Fruit fly (Drosophila melanogaster) whole organism, prepupa: ENCODE measurements around the gene CG17650.

Experiments
- CG11762 ChIP-seq: fragments of 200-800 bp; sonication (Bioruptor generic); optimal IDR thresholded peaks from 3 replicates; lab custom pipeline; 2016; ENCODE audit warnings: missing biosample characterization, missing genetic modification characterization; ENCODE audit not compliant: insufficient read depth
- CG1621 ChIP-seq: fragments of 200-800 bp; sonication (Bioruptor generic); optimal IDR thresholded peaks from 3 replicates; lab custom pipeline; 2018; ENCODE audit warnings: missing biosample characterization, mild to moderate bottlenecking, missing genetic modification characterization
- CG32006 ChIP-seq: fragments of 200-800 bp; sonication (Bioruptor generic); optimal IDR thresholded peaks from 3 replicates; lab custom pipeline; 2017; ENCODE audit warnings: missing biosample characterization, mild to moderate bottlenecking, missing genetic modification characterization
- CG6854 ChIP-seq: fragments of 200-800 bp; sonication (Bioruptor generic); optimal IDR thresholded peaks from 2 replicates; lab custom pipeline; 2017; ENCODE audit warnings: missing biosample characterization, mild to moderate bottlenecking, missing genetic modification characterization
- Ets96B ChIP-seq: fragments of 200-800 bp; optimal IDR thresholded peaks from 2 replicates; lab custom pipeline; 2019; ENCODE audit warnings: missing biosample characterization, mild to moderate bottlenecking, missing genetic modification characterization, moderate library complexity
- OdsH ChIP-seq: fragments of 200-800 bp; sonication (Bioruptor generic); optimal IDR thresholded peaks from 3 replicates; lab custom pipeline; 2016; ENCODE audit warnings: missing biosample characterization, missing genetic modification characterization
- Sox102F ChIP-seq: fragments of 200-800 bp; sonication (Bioruptor generic); optimal IDR thresholded peaks from 2 replicates; lab custom pipeline; 2016; ENCODE audit warnings: missing biosample characterization, mild to moderate bottlenecking, missing genetic modification characterization
- dac ChIP-seq: fragments of 200-800 bp; sonication (Bioruptor generic); optimal IDR thresholded peaks from 2 replicates; lab custom pipeline; 2017; ENCODE audit warnings: missing biosample characterization, mild to moderate bottlenecking, missing genetic modification characterization
- fkh ChIP-seq: fragments of 200-800 bp; sonication (Bioruptor generic); optimal IDR thresholded peaks from 3 replicates; lab custom pipeline; 2017; ENCODE audit warnings: missing biosample characterization, mild to moderate bottlenecking, missing genetic modification characterization, moderate library complexity
- lz ChIP-seq: fragments of 200-800 bp; sonication (Bioruptor generic); optimal IDR thresholded peaks from 3 replicates; lab custom pipeline; 2016; ENCODE audit warnings: missing biosample characterization, missing genetic modification characterization
- pdm3 ChIP-seq: fragments of 200-800 bp; sonication (Bioruptor generic); optimal IDR thresholded peaks from 3 replicates; lab custom pipeline; 2016; ENCODE audit warnings: missing biosample characterization, missing genetic modification characterization
- salr ChIP-seq, 2 experiments: fragments of 200-800 bp; sonication (Bioruptor generic); optimal IDR thresholded peaks; 3 replicates each; lab custom pipeline; 2016 to 2018; ENCODE audit warnings: missing biosample characterization in 2 of 2, missing genetic modification characterization in 2 of 2, mild to moderate bottlenecking in 1 of 2
- ss ChIP-seq, 2 experiments: fragments of 200-800 bp; sonication (Bioruptor generic); optimal IDR thresholded peaks; 2 replicates in 1 of 2; 3 replicates in 1 of 2; lab custom pipeline; 2017 to 2018; ENCODE audit warnings: mild to moderate bottlenecking in 2 of 2, missing biosample characterization in 2 of 2, missing genetic modification characterization in 2 of 2, moderate library complexity in 1 of 2
- topi ChIP-seq: fragments of 200-800 bp; sonication (Bioruptor generic); optimal IDR thresholded peaks from 3 replicates; lab custom pipeline; 2016; ENCODE audit warnings: missing biosample characterization, missing genetic modification characterization

DNA sequence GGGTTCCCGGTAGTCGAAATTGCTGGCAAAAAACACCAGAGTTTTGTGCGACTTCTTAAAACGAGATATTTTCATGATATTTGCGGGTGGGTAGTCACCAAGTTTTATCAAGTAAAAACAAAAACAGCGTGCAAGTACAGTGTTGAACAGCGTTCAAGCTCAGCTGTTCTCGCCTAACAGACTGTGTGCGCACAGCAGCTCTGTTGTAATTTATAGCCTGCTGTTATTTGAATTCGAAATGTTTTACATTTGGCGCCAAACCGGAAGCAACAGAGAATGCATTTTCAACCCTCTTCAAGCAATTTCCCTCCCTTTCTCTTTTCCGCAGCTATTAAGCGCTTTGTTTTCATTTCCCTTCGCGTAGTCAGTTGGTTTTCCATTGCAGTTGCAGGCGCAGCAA, 26.7 kb downstream of the CG17650 start, which contains the start of the genes CG17652 and CG17646:
- TF ChIP-seq salr (GFP tag; optimal IDR thresholded peaks at IDR 0.05; lab: Kevin White, UChicago) (no peak), CG6854 (GFP tag; lab: Kevin White, UChicago) (peak; percentile 1), OdsH (GFP tag; lab: Kevin White, UChicago) (no peak), CG32006 (GFP tag; lab: Kevin White, UChicago) (no peak), topi (GFP tag; lab: Kevin White, UChicago) (no peak), Sox102F (GFP tag; lab: Kevin White, UChicago) (no peak), CG11762 (no peak), Ets96B (tag; lab: Kevin White, UChicago) (no peak), dac (GFP tag; lab: Kevin White, UChicago) (no peak), fkh (GFP tag; lab: Kevin White, UChicago) (peak; percentile 66), pdm3 (GFP tag; lab: Kevin White, UChicago) (no peak), lz (no peak), ss (GFP tag; optimal IDR thresholded peaks at IDR 0.05; lab: Kevin White, UChicago) (peak in 1 of 2 experiments; percentile 8), CG1621 (no peak)
